Fruit fly (Drosophila melanogaster): ENCODE results near the gene Task7.

Task7 gene

DNA sequence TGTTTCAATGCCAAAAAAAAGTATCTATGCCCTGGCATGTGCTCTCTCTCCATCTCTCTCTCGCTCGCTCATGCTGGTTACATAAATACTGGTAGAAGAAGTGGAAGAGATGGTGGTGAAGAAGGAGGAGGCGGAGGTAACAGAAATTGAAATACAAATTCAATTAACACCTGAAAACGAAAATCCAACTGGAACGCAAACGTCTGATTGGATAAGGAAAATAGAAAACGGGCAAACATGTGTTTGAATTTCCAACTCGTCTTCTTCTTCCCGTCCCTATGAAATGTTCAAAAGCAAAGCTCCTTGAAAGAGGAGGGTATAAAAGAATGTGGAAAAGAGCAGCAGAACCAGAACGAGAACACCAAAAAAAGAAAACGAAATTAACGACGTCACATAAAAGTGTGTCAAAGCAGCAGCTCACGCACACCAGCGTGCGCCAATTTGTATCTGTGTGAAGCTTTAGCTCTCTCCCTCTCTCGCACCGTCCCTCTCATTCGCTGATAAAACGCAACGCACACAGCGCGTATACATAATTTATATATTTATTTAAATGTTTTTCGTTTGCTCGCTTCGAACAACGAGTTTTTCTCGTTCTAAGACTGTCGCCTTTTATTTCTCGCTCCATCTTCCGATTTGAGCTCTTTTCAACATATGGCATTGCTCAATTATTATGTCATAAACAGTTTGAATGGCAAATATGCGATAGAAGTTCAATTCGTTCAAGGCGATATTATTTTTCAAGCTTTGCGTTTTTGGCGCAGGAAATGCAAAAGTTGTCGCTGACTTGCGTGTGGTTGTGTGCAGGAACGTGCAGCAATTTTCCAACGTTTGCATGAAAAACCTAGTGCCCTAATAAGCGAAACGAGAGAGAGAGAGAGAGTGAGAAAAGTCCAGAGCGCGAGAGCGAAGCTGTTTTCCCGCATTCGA, 6.5 kb upstream of the Task7 start (continued):
- TF ChIP-seq toy (GFP tag; IDR thresholded peaks at IDR 0.05) (no peak), jing (GFP tag; optimal IDR thresholded peaks at IDR 0.05) (no peak), Optix (GFP tag; IDR thresholded peaks at IDR 0.05) (no peak), jigr1 (GFP tag; IDR thresholded peaks at IDR 0.05) (no peak), Dref (GFP tag; IDR thresholded peaks at IDR 0.05) (no peak), Poxn (GFP tag; IDR thresholded peaks at IDR 0.05) (no peak), CG13296 (GFP tag; optimal IDR thresholded peaks at IDR 0.05) (no peak), CG42726 (GFP tag; IDR thresholded peaks at IDR 0.05; ENCODE audit: partially characterized antibody) (no peak), CG16863 (GFP tag; optimal IDR thresholded peaks at IDR 0.05) (no peak), Jarid2 (GFP tag; optimal IDR thresholded peaks at IDR 0.05) (no peak), Nf-YB (GFP tag; optimal IDR thresholded peaks at IDR 0.05) (no peak), seq (GFP tag; IDR thresholded peaks at IDR 0.05) (no peak), B-H1 (GFP tag; IDR thresholded peaks at IDR 0.05) (no peak), CG15696 (tag; optimal IDR thresholded peaks at IDR 0.05) (no peak), Vsx1 (GFP tag; optimal IDR thresholded peaks at IDR 0.05) (peak; percentile 19), CG15514 (GFP tag; optimal IDR thresholded peaks at IDR 0.05) (peak; percentile 7), Mes4 (GFP tag; optimal IDR thresholded peaks at IDR 0.05) (no peak), CG7556 (GFP tag; optimal IDR thresholded peaks at IDR 0.05) (peak; percentile 5), CG31365 (tag; optimal IDR thresholded peaks at IDR 0.05) (no peak), dan (GFP tag; IDR thresholded peaks at IDR 0.05) (no peak), dysf (GFP tag; IDR thresholded peaks at IDR 0.05) (no peak), Eip74EF (GFP tag; optimal IDR thresholded peaks at IDR 0.05) (peak in 1 of 2 experiments; percentile 58), odd (GFP tag; optimal IDR thresholded peaks at IDR 0.05) (no peak), CG9215 (GFP tag; IDR thresholded peaks at IDR 0.05) (no peak), CG4820 (GFP tag; optimal IDR thresholded peaks at IDR 0.05) (no peak), CG12071 (GFP tag; optimal IDR thresholded peaks at IDR 0.05) (no peak), Hmx (GFP tag; optimal IDR thresholded peaks at IDR 0.05) (no peak), CG12155 (GFP tag; optimal IDR thresholded peaks at IDR 0.05) (peak; percentile 2), Blimp-1 (GFP tag; optimal IDR thresholded peaks at IDR 0.05) (peak; percentile 8), Sox102F (GFP tag; optimal IDR thresholded peaks at IDR 0.05) (no peak), CG17612 (GFP tag; IDR thresholded peaks at IDR 0.05) (no peak), kni (GFP tag; optimal IDR thresholded peaks at IDR 0.05) (peak; percentile 7), tin (GFP tag; optimal IDR thresholded peaks at IDR 0.05) (no peak), Hsf (GFP tag; optimal IDR thresholded peaks at IDR 0.05) (no peak), exex (tag; optimal IDR thresholded peaks at IDR 0.05) (peak; percentile 3), HLH3B (GFP tag; IDR thresholded peaks at IDR 0.05) (no peak), CG10979 (tag; optimal IDR thresholded peaks at IDR 0.05) (no peak), hkb (optimal IDR thresholded peaks at IDR 0.05) (no peak), hkb (GFP tag; IDR thresholded peaks at IDR 0.05) (no peak), oc (tag; optimal IDR thresholded peaks at IDR 0.05) (no peak), CG2116 (GFP tag; optimal IDR thresholded peaks at IDR 0.05) (no peak), bowl (GFP tag; IDR thresholded peaks at IDR 0.05) (no peak), en (GFP tag; optimal IDR thresholded peaks at IDR 0.05) (no peak), az2 (GFP tag; optimal IDR thresholded peaks at IDR 0.05) (no peak), eve (GFP tag; optimal IDR thresholded peaks at IDR 0.05) (peak in 1 of 2 experiments; percentile 68), CG16779 (GFP tag; IDR thresholded peaks at IDR 0.05) (no peak), otp (GFP tag; IDR thresholded peaks at IDR 0.05) (no peak), CG4328 (GFP tag; optimal IDR thresholded peaks at IDR 0.05) (no peak), MESR4 (GFP tag; optimal IDR thresholded peaks at IDR 0.05) (no peak), CG12942 (GFP tag; optimal IDR thresholded peaks at IDR 0.05) (no peak)

All from whole organism, embryonic.